Fruit fly (Drosophila melanogaster): ENCODE results near the gene CG5478.

The CG5478 gene

dm6 chr3R:15973488-15973975, 40.0 kb upstream of the CG5478 start (continued):
- peak; percentile 19 for TF ChIP-seq Kr (GFP tag; optimal IDR thresholded peaks at IDR 0.05)
- TF ChIP-seq HmgD (GFP tag; optimal IDR thresholded peaks at IDR 0.05), result peak; percentile 89
- TF ChIP-seq CG11504 (tag; optimal IDR thresholded peaks at IDR 0.05), result peak; percentile 41
- TF ChIP-seq CG33213 (GFP tag; optimal IDR thresholded peaks at IDR 0.05), result no peak
- TF ChIP-seq CG34376 (GFP tag; optimal IDR thresholded peaks at IDR 0.05), result peak; percentile 76
- TF ChIP-seq grn (GFP tag; optimal IDR thresholded peaks at IDR 0.05), result peak; percentile 8
- peak; percentile 89 for TF ChIP-seq CG15601 (tag; optimal IDR thresholded peaks at IDR 0.05)
- no peak for TF ChIP-seq CG17186 (GFP tag; optimal IDR thresholded peaks at IDR 0.05)
- TF ChIP-seq CG1832 (GFP tag; optimal IDR thresholded peaks at IDR 0.05), result peak; percentile 82
- TF ChIP-seq sd (tag; optimal IDR thresholded peaks at IDR 0.05), result peak; percentile 38
- no peak for TF ChIP-seq CG16779 (GFP tag; IDR thresholded peaks at IDR 0.05)
- TF ChIP-seq HLH4C (GFP tag; IDR thresholded peaks at IDR 0.05; ENCODE audit: partially characterized antibody), result no peak
- TF ChIP-seq nom (GFP tag; optimal IDR thresholded peaks at IDR 0.05), result peak; percentile 47
- TF ChIP-seq CG2678 (tag; optimal IDR thresholded peaks at IDR 0.05), result no peak
- peak; percentile 13 for TF ChIP-seq CG4328 (GFP tag; optimal IDR thresholded peaks at IDR 0.05)
- TF ChIP-seq CG5180 (GFP tag; optimal IDR thresholded peaks at IDR 0.05), result peak; percentile 6
- peak; percentile 17 for TF ChIP-seq maf-S (GFP tag; optimal IDR thresholded peaks at IDR 0.05)
- peak; percentile 39 for TF ChIP-seq repo (GFP tag; optimal IDR thresholded peaks at IDR 0.05)
- peak; percentile 7 for TF ChIP-seq zen (tag; optimal IDR thresholded peaks at IDR 0.05)
- TF ChIP-seq CG18599 (GFP tag; optimal IDR thresholded peaks at IDR 0.05), result no peak
- peak; percentile 51 for TF ChIP-seq CG13624 (GFP tag; optimal IDR thresholded peaks at IDR 0.05)
- TF ChIP-seq kay (GFP tag; optimal IDR thresholded peaks at IDR 0.05), result no peak
- peak; percentile 28 for TF ChIP-seq pum (GFP tag; optimal IDR thresholded peaks at IDR 0.05)
- TF ChIP-seq CG6813 (GFP tag; optimal IDR thresholded peaks at IDR 0.05), result no peak
- no peak for TF ChIP-seq CG8290 (GFP tag; optimal IDR thresholded peaks at IDR 0.05)
- TF ChIP-seq CG8290 (tag; optimal IDR thresholded peaks at IDR 0.05), result peak in 1 of 2 experiments; percentile 67
- peak; percentile 98 for TF ChIP-seq CG4617 (GFP tag; optimal IDR thresholded peaks at IDR 0.05; ENCODE audit: borderline replicate concordance)
- peak; percentile 19 for TF ChIP-seq pfk (GFP tag; optimal IDR thresholded peaks at IDR 0.05)
- TF ChIP-seq wek (GFP tag; optimal IDR thresholded peaks at IDR 0.05), result peak; percentile 22
- no peak for TF ChIP-seq CG2129 (GFP tag; IDR thresholded peaks at IDR 0.05; ENCODE audit: partially characterized antibody)
- TF ChIP-seq CG14965 (GFP tag; optimal IDR thresholded peaks at IDR 0.05; ENCODE audit: borderline replicate concordance), result no peak
- TF ChIP-seq Bteb2 (GFP tag; optimal IDR thresholded peaks at IDR 0.05), result no peak
- peak; percentile 20 for TF ChIP-seq cwo (GFP tag; optimal IDR thresholded peaks at IDR 0.05)
- TF ChIP-seq CG2712 (tag; optimal IDR thresholded peaks at IDR 0.05), result peak; percentile 18
- peak; percentile 18 for TF ChIP-seq HLHmδ (GFP tag; optimal IDR thresholded peaks at IDR 0.05)
- no peak for TF ChIP-seq CG18764 (GFP tag; optimal IDR thresholded peaks at IDR 0.05)
- peak; percentile 87 for TF ChIP-seq CG15479 (GFP tag; optimal IDR thresholded peaks at IDR 0.05)
- TF ChIP-seq ac (GFP tag; optimal IDR thresholded peaks at IDR 0.05), result no peak
- TF ChIP-seq BtbVII (GFP tag; optimal IDR thresholded peaks at IDR 0.05), result no peak
- TF ChIP-seq Hey (tag; optimal IDR thresholded peaks at IDR 0.05), result peak; percentile 29
- no peak for TF ChIP-seq CG9932 (GFP tag; IDR thresholded peaks at IDR 0.05)
- TF ChIP-seq aop (GFP tag; IDR thresholded peaks at IDR 0.05), result no peak
- peak; percentile 28 for TF ChIP-seq Deaf1 (tag; optimal IDR thresholded peaks at IDR 0.05)
- peak; percentile 29 for TF ChIP-seq lab (GFP tag; optimal IDR thresholded peaks at IDR 0.05)
- peak; percentile 25 for TF ChIP-seq mirr (GFP tag; optimal IDR thresholded peaks at IDR 0.05)
- TF ChIP-seq nmo (GFP tag; optimal IDR thresholded peaks at IDR 0.05), result peak; percentile 24
- TF ChIP-seq CHES-1-like (GFP tag; optimal IDR thresholded peaks at IDR 0.05), result peak; percentile 72
- peak; percentile 45 for TF ChIP-seq Ets65A (GFP tag)
- no peak for TF ChIP-seq tx (GFP tag; optimal IDR thresholded peaks at IDR 0.05)
- peak; percentile 75 for TF ChIP-seq YL-1 (GFP tag; optimal IDR thresholded peaks at IDR 0.05)

Data from whole organism, embryonic.